Comparison of ENCODE assay signal across 5 fruit fly cellular contexts in the genomic region with DNA sequence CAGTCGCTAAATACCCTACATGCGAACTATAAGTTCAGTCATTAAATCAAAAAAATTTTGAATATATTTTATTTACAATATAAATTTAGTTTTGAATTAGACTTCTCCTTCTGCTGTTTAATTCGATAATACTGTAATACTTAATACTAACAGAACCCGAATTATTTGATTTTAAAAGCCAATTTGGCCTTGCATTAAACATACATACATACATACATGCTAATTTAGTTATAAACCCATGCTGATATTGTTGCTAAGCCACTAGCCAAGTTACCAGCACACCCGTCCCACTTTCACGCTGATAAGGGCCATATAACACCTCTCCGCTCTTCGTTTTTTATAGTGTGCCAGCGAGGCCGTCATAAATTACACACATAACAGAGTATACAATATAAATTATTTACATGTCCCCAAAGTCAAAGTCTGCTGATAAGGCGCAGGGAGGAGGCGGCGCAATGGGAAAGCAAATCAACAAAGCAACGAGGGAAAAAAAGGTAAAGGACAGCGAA.
A peak's percentile ranks its signal among the peaks of the same experiment; 100 is the strongest.
TF ChIP-seq lines count a peak whose summit lies in the region.

No protein-coding gene starts in this region.

- peak; percentile 32 for TF ChIP-seq CTCF in whole organism, embryonic (GFP tag; optimal IDR thresholded peaks at IDR 0.05; lab: Kevin White, UChicago)

TF ChIP-seq in whole organism, adult, 20 proteins besides CTCF, POLR2A, EP300 and RAD21 (continues in another document):
- TF ChIP-seq cic (GFP tag; optimal IDR thresholded peaks at IDR 0.05; lab: Kevin White, UChicago): peak; percentile 94
- peak; percentile 90 for TF ChIP-seq CG7045 (GFP tag; optimal IDR thresholded peaks at IDR 0.05; lab: Kevin White, UChicago)
- peak; percentile 58 for TF ChIP-seq ovo (GFP tag; optimal IDR thresholded peaks at IDR 0.05; lab: Kevin White, UChicago)
- TF ChIP-seq CG11617 (GFP tag; optimal IDR thresholded peaks at IDR 0.05; lab: Kevin White, UChicago): peak; percentile 55
- TF ChIP-seq Hr96 (GFP tag; optimal IDR thresholded peaks at IDR 0.05; lab: Kevin White, UChicago): peak; percentile 86
- TF ChIP-seq CG33017 (tag; optimal IDR thresholded peaks at IDR 0.05; lab: Kevin White, UChicago): peak; percentile 86
- peak; percentile 68 for TF ChIP-seq pad (GFP tag; optimal IDR thresholded peaks at IDR 0.05; lab: Kevin White, UChicago)
- peak; percentile 2 for TF ChIP-seq bab1 (GFP tag; optimal IDR thresholded peaks at IDR 0.05; lab: Kevin White, UChicago)
- TF ChIP-seq cnc (optimal IDR thresholded peaks at IDR 0.05; lab: Kevin White, UChicago): no peak
- TF ChIP-seq Mnt (GFP tag; optimal IDR thresholded peaks at IDR 0.05; lab: Kevin White, UChicago): peak; percentile 79
- TF ChIP-seq kay (GFP tag; lab: Kevin White, UChicago; ENCODE audit: borderline replicate concordance): peak; percentile 99
- peak; percentile 78 for TF ChIP-seq toe (GFP tag; optimal IDR thresholded peaks at IDR 0.05; lab: Kevin White, UChicago)
- peak; percentile 76 for TF ChIP-seq CG5204 (GFP tag; optimal IDR thresholded peaks at IDR 0.05; lab: Kevin White, UChicago)
- TF ChIP-seq CG1620 (GFP tag; optimal IDR thresholded peaks at IDR 0.05; lab: Kevin White, UChicago): peak; percentile 33
- TF ChIP-seq Crg-1 (GFP tag; optimal IDR thresholded peaks at IDR 0.05; lab: Kevin White, UChicago): peak; percentile 72
- peak; percentile 83 for TF ChIP-seq Clk (GFP tag; optimal IDR thresholded peaks at IDR 0.05; lab: Kevin White, UChicago)

TF ChIP-seq in whole organism, embryonic, 481 proteins besides CTCF, POLR2A, EP300 and RAD21 (continues in another document):
- TF ChIP-seq Hr39 (optimal IDR thresholded peaks at IDR 0.05; lab: Kevin White, UChicago) (no peak), Poxn (GFP tag; IDR thresholded peaks at IDR 0.05; lab: Robert Waterston, UW) (no peak), CG1602 (GFP tag; optimal IDR thresholded peaks at IDR 0.05; lab: Kevin White, UChicago) (peak; percentile 8), Ada2b (GFP tag; IDR thresholded peaks at IDR 0.05; lab: Robert Waterston, UW) (no peak), fd102C (GFP tag; optimal IDR thresholded peaks at IDR 0.05; lab: Kevin White, UChicago) (peak; percentile 21), bigmax (GFP tag; optimal IDR thresholded peaks at IDR 0.05; lab: Kevin White, UChicago) (no peak), kah (GFP tag; optimal IDR thresholded peaks at IDR 0.05; lab: Kevin White, UChicago) (peak; percentile 30), CG15514 (GFP tag; optimal IDR thresholded peaks at IDR 0.05; lab: Kevin White, UChicago) (peak; percentile 37), hth (optimal IDR thresholded peaks at IDR 0.05; lab: Kevin White, UChicago) (no peak), CG5180 (GFP tag; optimal IDR thresholded peaks at IDR 0.05; lab: Kevin White, UChicago) (peak; percentile 27), Max (GFP tag; optimal IDR thresholded peaks at IDR 0.05; lab: Kevin White, UChicago) (no peak), exex (tag; optimal IDR thresholded peaks at IDR 0.05; lab: Kevin White, UChicago) (peak; percentile 84), nerfin-1 (tag; optimal IDR thresholded peaks at IDR 0.05; lab: Kevin White, UChicago) (peak; percentile 47), GATAe (GFP tag; conservative IDR thresholded peaks at IDR 0.05; lab: Robert Waterston, UW) (peak; percentile 61), CG12299 (tag; optimal IDR thresholded peaks at IDR 0.05; lab: Kevin White, UChicago) (peak; percentile 62), CG1792 (GFP tag; optimal IDR thresholded peaks at IDR 0.05; lab: Kevin White, UChicago) (no peak), dysf (GFP tag; IDR thresholded peaks at IDR 0.05; lab: Robert Waterston, UW) (peak; percentile 55; the same call in 1 of the 3 replicates), CG7745 (tag; optimal IDR thresholded peaks at IDR 0.05; lab: Kevin White, UChicago) (peak; percentile 90)

TF ChIP-seq in whole organism, prepupa, 60 proteins besides CTCF, POLR2A, EP300 and RAD21 (continues in another document):
- TF ChIP-seq CG4318 (GFP tag; optimal IDR thresholded peaks at IDR 0.05; lab: Kevin White, UChicago) (peak; percentile 46), ss (GFP tag; optimal IDR thresholded peaks at IDR 0.05; lab: Kevin White, UChicago) (peak; percentile 60 to 79), CG8319 (GFP tag; optimal IDR thresholded peaks at IDR 0.05; lab: Kevin White, UChicago) (no peak), dsx (GFP tag; optimal IDR thresholded peaks at IDR 0.05; lab: Kevin White, UChicago; ENCODE audit: poor library complexity, severe bottlenecking) (peak; percentile 24), Smox (GFP tag; optimal IDR thresholded peaks at IDR 0.05; lab: Kevin White, UChicago) (no peak), Met (GFP tag; optimal IDR thresholded peaks at IDR 0.05; lab: Kevin White, UChicago) (peak; percentile 40), Sox15 (GFP tag; optimal IDR thresholded peaks at IDR 0.05; lab: Kevin White, UChicago) (no peak), achi (GFP tag; optimal IDR thresholded peaks at IDR 0.05; lab: Kevin White, UChicago) (no peak), CG31627 (GFP tag; optimal IDR thresholded peaks at IDR 0.05; lab: Kevin White, UChicago) (no peak), Sox14 (GFP tag; optimal IDR thresholded peaks at IDR 0.05; lab: Kevin White, UChicago) (peak; percentile 51), topi (GFP tag; optimal IDR thresholded peaks at IDR 0.05; lab: Kevin White, UChicago) (peak; percentile 4), Sox102F (GFP tag; optimal IDR thresholded peaks at IDR 0.05; lab: Kevin White, UChicago) (peak; percentile 39), net (GFP tag; optimal IDR thresholded peaks at IDR 0.05; lab: Kevin White, UChicago) (no peak), CG1621 (tag; optimal IDR thresholded peaks at IDR 0.05; lab: Kevin White, UChicago) (peak; percentile 50), CG10669 (GFP tag; optimal IDR thresholded peaks at IDR 0.05; lab: Kevin White, UChicago) (peak; percentile 34), OdsH (GFP tag; optimal IDR thresholded peaks at IDR 0.05; lab: Kevin White, UChicago) (no peak), pdm3 (GFP tag; optimal IDR thresholded peaks at IDR 0.05; lab: Kevin White, UChicago) (peak; percentile 21), Lpt (GFP tag; optimal IDR thresholded peaks at IDR 0.05; lab: Kevin White, UChicago) (peak; percentile 21)

TF ChIP-seq in whole organism, pupa, 21 proteins besides CTCF, POLR2A, EP300 and RAD21 (continues in another document):
- TF ChIP-seq CG13204 (GFP tag; optimal IDR thresholded peaks at IDR 0.05; lab: Kevin White, UChicago) (peak; percentile 59), Snoo (tag; optimal IDR thresholded peaks at IDR 0.05; lab: Kevin White, UChicago) (peak; percentile 59), rn (GFP tag; IDR thresholded peaks at IDR 0.05; lab: Robert Waterston, UW) (no peak), CG14655 (GFP tag; optimal IDR thresholded peaks at IDR 0.05; lab: Kevin White, UChicago) (peak; percentile 63), CG8301 (tag; optimal IDR thresholded peaks at IDR 0.05; lab: Kevin White, UChicago) (peak; percentile 20), EcR (GFP tag; optimal IDR thresholded peaks at IDR 0.05; lab: Kevin White, UChicago) (no peak), CG10348 (GFP tag; IDR thresholded peaks at IDR 0.05; lab: Robert Waterston, UW) (no peak), CG17806 (tag; optimal IDR thresholded peaks at IDR 0.05; lab: Kevin White, UChicago) (peak; percentile 7), gl (tag; optimal IDR thresholded peaks at IDR 0.05; lab: Kevin White, UChicago) (peak; percentile 78), Ets98B (GFP tag; IDR thresholded peaks at IDR 0.05; lab: Robert Waterston, UW) (peak; percentile 73), CG32121 (GFP tag; IDR thresholded peaks at IDR 0.05; lab: Robert Waterston, UW) (peak; percentile 50), D1 (tag; optimal IDR thresholded peaks at IDR 0.05; lab: Kevin White, UChicago) (no peak), CG9948 (tag; optimal IDR thresholded peaks at IDR 0.05; lab: Kevin White, UChicago) (peak; percentile 18), CG4496 (GFP tag; IDR thresholded peaks at IDR 0.05; lab: Robert Waterston, UW) (peak; percentile 83), Pif1A (GFP tag; optimal IDR thresholded peaks at IDR 0.05; lab: Kevin White, UChicago) (peak; percentile 45), CG34367 (tag; optimal IDR thresholded peaks at IDR 0.05; lab: Kevin White, UChicago) (peak; percentile 22), fd96Ca (GFP tag; IDR thresholded peaks at IDR 0.05; lab: Robert Waterston, UW) (peak; percentile 79; the same call in 2 of the 3 replicates), Pif1B (GFP tag; optimal IDR thresholded peaks at IDR 0.05; lab: Kevin White, UChicago) (peak; percentile 28), CG12605 (GFP tag; IDR thresholded peaks at IDR 0.05; lab: Robert Waterston, UW) (peak; percentile 72; the same call in 1 of the 2 replicates)

TF ChIP-seq in whole organism, wandering third instar larva, 38 proteins besides CTCF, POLR2A, EP300 and RAD21 (continues in another document):
- TF ChIP-seq pan (optimal IDR thresholded peaks at IDR 0.05; lab: Kevin White, UChicago) (no peak), Jra (GFP tag; optimal IDR thresholded peaks at IDR 0.05; lab: Kevin White, UChicago) (no peak), h (GFP tag; optimal IDR thresholded peaks at IDR 0.05; lab: Kevin White, UChicago) (peak; percentile 48), brk (GFP tag; optimal IDR thresholded peaks at IDR 0.05; lab: Kevin White, UChicago) (no peak), N (GFP tag; optimal IDR thresholded peaks at IDR 0.05; lab: Kevin White, UChicago) (no peak), br (GFP tag; optimal IDR thresholded peaks at IDR 0.05; lab: Kevin White, UChicago) (peak; percentile 28), Hr78 (GFP tag; optimal IDR thresholded peaks at IDR 0.05; lab: Kevin White, UChicago) (no peak), Mio (GFP tag; optimal IDR thresholded peaks at IDR 0.05; lab: Kevin White, UChicago) (no peak), ey (GFP tag; optimal IDR thresholded peaks at IDR 0.05; lab: Kevin White, UChicago) (no peak), dmrt93B (GFP tag; optimal IDR thresholded peaks at IDR 0.05; lab: Kevin White, UChicago) (peak; percentile 29), Hr83 (GFP tag; optimal IDR thresholded peaks at IDR 0.05; lab: Kevin White, UChicago; ENCODE audit: poor library complexity, severe bottlenecking) (no peak), Hnf4 (GFP tag; optimal IDR thresholded peaks at IDR 0.05; lab: Kevin White, UChicago) (peak; percentile 76), dl (GFP tag; optimal IDR thresholded peaks at IDR 0.05; lab: Kevin White, UChicago; ENCODE audit: insufficient read depth in 1 of 2, partially characterized antibody in 2 of 2) (no peak), CrebA (GFP tag; optimal IDR thresholded peaks at IDR 0.05; lab: Kevin White, UChicago; ENCODE audit: borderline replicate concordance) (no peak), sv (GFP tag; optimal IDR thresholded peaks at IDR 0.05; lab: Kevin White, UChicago) (no peak), Sp1 (GFP tag; optimal IDR thresholded peaks at IDR 0.05; lab: Kevin White, UChicago) (peak; percentile 36), Rel (GFP tag; optimal IDR thresholded peaks at IDR 0.05; lab: Kevin White, UChicago) (no peak), Rel (tag; optimal IDR thresholded peaks at IDR 0.05; lab: Kevin White, UChicago) (peak; percentile 15), dsf (GFP tag; optimal IDR thresholded peaks at IDR 0.05; lab: Kevin White, UChicago; ENCODE audit: borderline replicate concordance) (no peak), fru (GFP tag; optimal IDR thresholded peaks at IDR 0.05; lab: Kevin White, UChicago) (peak; percentile 44), psq (GFP tag; optimal IDR thresholded peaks at IDR 0.05; lab: Kevin White, UChicago) (peak; percentile 29)
